Worm (Caenorhabditis elegans) whole organism, L3 larva: ENCODE results near the gene Y40H7A.4.

Experiments
- ZK546.5 ChIP-seq: sonication (generic microtip); optimal IDR thresholded peaks from 2 replicates; lab custom pipeline; 2017; ENCODE audit warnings: missing biosample characterization, missing genetic modification characterization
- egl-5 ChIP-seq: fragments of 150-350 bp; optimal IDR thresholded peaks from 2 replicates; lab custom pipeline; 2017; ENCODE audit warnings: missing biosample characterization, missing genetic modification reagents, missing genetic modification characterization, inconsistent platforms
- fkh-2 ChIP-seq: fragments of 150-350 bp; optimal IDR thresholded peaks from 2 replicates; lab custom pipeline; 2014; ENCODE audit warnings: missing biosample characterization, missing genetic modification reagents, missing genetic modification characterization
- fos-1 ChIP-seq: fragments of 150-350 bp; optimal IDR thresholded peaks from 2 replicates; lab custom pipeline; 2014; ENCODE audit warnings: missing biosample characterization, missing genetic modification characterization
- mdl-1 ChIP-seq: fragments of 150-350 bp; optimal IDR thresholded peaks from 2 replicates; lab custom pipeline; 2014; ENCODE audit warnings: missing biosample characterization, missing genetic modification characterization
- snpc-4 ChIP-seq: fragments of 150-350 bp; optimal IDR thresholded peaks from 2 replicates; lab custom pipeline; 2014; ENCODE audit warnings: missing biosample characterization, missing genetic modification characterization
- unc-39 ChIP-seq: sonication (generic microtip); optimal IDR thresholded peaks from 4 replicates; lab custom pipeline; 2017; ENCODE audit warnings: missing biosample characterization, missing genetic modification characterization

Gene Y40H7A.4

DNA sequence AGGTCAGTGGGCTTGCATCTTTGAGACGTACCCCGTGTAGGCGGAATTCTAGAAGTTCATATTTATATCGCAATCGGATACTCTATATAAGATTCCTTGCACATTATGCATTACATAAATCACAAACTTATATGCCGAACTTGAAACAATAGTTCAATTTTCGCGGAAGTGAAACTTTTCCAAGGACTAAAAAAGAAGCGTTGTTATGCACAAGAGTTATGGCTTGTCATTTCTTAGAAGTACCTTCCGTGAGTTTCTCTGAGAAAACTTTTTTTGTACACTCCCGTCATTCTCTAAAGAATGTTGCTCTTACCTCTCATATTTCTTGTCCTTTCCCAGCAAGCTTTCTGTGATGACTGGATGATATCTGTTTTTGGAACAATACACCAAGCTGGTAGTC lies 56.9 kb downstream of the Y40H7A.4 start, which contains the start of gene M199.136:
M199.136 (plus strand) TSS at position 301 of the 400 bp plus-strand sequence.
- TF ChIP-seq fos-1: no peak
- TF ChIP-seq fkh-2: no peak
- no peak for TF ChIP-seq mdl-1 (tag; lab: Kevin White, UChicago)
- TF ChIP-seq egl-5 (tag; lab: Kevin White, UChicago): no peak
- no peak for TF ChIP-seq ZK546.5 (tag; lab: Kevin White, UChicago)
- no peak for TF ChIP-seq unc-39 (tag; lab: Kevin White, UChicago)
- no peak for TF ChIP-seq snpc-4 (tag; lab: Kevin White, UChicago)
- TF ChIP-seq, all 47 proteins: peak for 0
